Fruit fly (Drosophila melanogaster) whole organism, pupa: ENCODE data around the gene CG15209.

ENCODE experiments used
- CG12605 ChIP-seq: fragments of 200-800 bp; sonication (Bioruptor generic); IDR thresholded peaks from 2 replicates; pipeline ENCODE4 v1.3.6; 2022; ENCODE audit warnings: missing biosample characterization, missing genetic modification characterization
- CG17806 ChIP-seq: fragments of 200-800 bp; sonication (Bioruptor generic); optimal IDR thresholded peaks from 2 replicates; lab custom pipeline; 2018; ENCODE audit warnings: missing biosample characterization, mild to moderate bottlenecking, missing genetic modification characterization, moderate library complexity
- D1 ChIP-seq: fragments of 200-800 bp; sonication (Bioruptor generic); optimal IDR thresholded peaks from 2 replicates; lab custom pipeline; 2018; ENCODE audit warnings: missing biosample characterization, mild to moderate bottlenecking, missing genetic modification characterization, moderate library complexity
- Snoo ChIP-seq: fragments of 200-800 bp; sonication (Bioruptor generic); optimal IDR thresholded peaks from 3 replicates; lab custom pipeline; 2017; ENCODE audit warnings: missing biosample characterization, mild to moderate bottlenecking, missing genetic modification characterization, inconsistent platforms

DNA sequence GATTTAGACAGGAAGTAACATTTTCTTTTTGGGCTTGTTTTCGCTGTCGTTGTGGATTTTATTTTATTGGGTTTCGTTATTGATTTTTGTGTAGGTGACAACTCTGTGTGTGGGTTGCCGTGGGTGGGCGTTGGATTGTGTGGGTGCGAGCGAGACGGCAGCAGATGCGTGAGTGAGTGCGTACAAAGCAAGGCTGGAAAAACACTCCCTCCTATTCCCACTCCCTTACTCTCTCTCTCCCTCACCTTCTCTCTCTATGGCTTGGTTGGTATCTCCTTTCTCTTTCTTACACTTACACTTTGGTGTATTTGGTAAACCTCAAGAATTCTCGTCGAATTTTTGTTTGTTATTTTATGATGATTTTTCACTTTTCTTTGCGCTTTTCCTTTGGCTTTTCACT is 19.9 kb upstream of the CG15209 start:
- TF ChIP-seq CG12605 (GFP tag; lab: Robert Waterston, UW) (no peak), D1 (tag; lab: Kevin White, UChicago) (no peak), CG17806 (tag; lab: Kevin White, UChicago) (no peak), Snoo (tag; lab: Kevin White, UChicago) (no peak)
